Worm (Caenorhabditis elegans) whole organism, young adult: Measurements from ENCODE around the gene cey-4.

ENCODE experiments used
- B0019.2 ChIP-seq: fragments of 200-800 bp; sonication (Bioruptor generic); conservative IDR thresholded peaks from 2 replicates; pipeline ENCODE4 v1.3.6; 2022; ENCODE audit warnings: missing genetic modification reagents, missing genetic modification characterization, missing compliant biosample characterization
- B0261.1 ChIP-seq: sonication (generic microtip); optimal IDR thresholded peaks from 2 replicates; lab custom pipeline; 2016; ENCODE audit warnings: mild to moderate bottlenecking, missing genetic modification characterization, moderate library complexity, missing compliant biosample characterization
- C17E4.6 ChIP-seq: fragments of 200-800 bp; sonication (Bioruptor generic); IDR thresholded peaks from 2 replicates; pipeline ENCODE4 v1.3.6; 2022; ENCODE audit warnings: missing genetic modification reagents, missing genetic modification characterization, missing compliant biosample characterization
- D2030.7 ChIP-seq: fragments of 200-800 bp; sonication (Bioruptor generic); IDR thresholded peaks from 2 replicates; pipeline ENCODE4 v1.3.6; 2022; ENCODE audit warnings: missing genetic modification reagents, missing genetic modification characterization, missing compliant biosample characterization
- F49E8.2 ChIP-seq: sonication (generic microtip); optimal IDR thresholded peaks from 3 replicates; lab custom pipeline; 2017; ENCODE audit warnings: missing genetic modification characterization, mild to moderate bottlenecking, missing compliant biosample characterization, antibody characterized with exemption, moderate library complexity; ENCODE audit not compliant: insufficient read depth
- F52B5.7 ChIP-seq: sonication (generic microtip); optimal IDR thresholded peaks from 2 replicates; lab custom pipeline; 2016; ENCODE audit warnings: mild to moderate bottlenecking, missing genetic modification characterization, missing compliant biosample characterization
- akir-1 ChIP-seq: fragments of 200-800 bp; sonication (Bioruptor generic); optimal IDR thresholded peaks from 2 replicates; lab custom pipeline; 2018; ENCODE audit warnings: mild to moderate bottlenecking, missing genetic modification characterization, moderate library complexity, missing compliant biosample characterization
- aptf-3 ChIP-seq: fragments of 200-800 bp; sonication (Bioruptor generic); IDR thresholded peaks from 2 replicates; pipeline ENCODE4 v1.3.6; 2022; ENCODE audit warnings: missing genetic modification characterization, missing compliant biosample characterization
- athp-1 ChIP-seq: sonication (generic microtip); optimal IDR thresholded peaks from 2 replicates; lab custom pipeline; 2017; ENCODE audit warnings: mild to moderate bottlenecking, missing genetic modification characterization, missing compliant biosample characterization
- attf-3 ChIP-seq: fragments of 200-800 bp; sonication (Bioruptor generic); conservative IDR thresholded peaks from 2 replicates; pipeline ENCODE4 v1.3.6; 2022; ENCODE audit warnings: missing genetic modification reagents, missing genetic modification characterization, missing compliant biosample characterization
- attf-5 ChIP-seq: fragments of 200-800 bp; sonication (Bioruptor generic); optimal IDR thresholded peaks from 2 replicates; lab custom pipeline; 2018; ENCODE audit warnings: mild to moderate bottlenecking, missing genetic modification characterization, missing compliant biosample characterization
- cebp-1 ChIP-seq, 2 experiments: fragments of 200-800 bp in 1 of 2; sonication (Bioruptor generic) in 1 of 2; sonication (generic microtip) in 1 of 2; IDR thresholded peaks in 1 of 2; optimal IDR thresholded peaks in 1 of 2; 2 replicates each; pipeline versions ENCODE4 v1.3.6 to Lab custom; 2017 to 2022; ENCODE audit warnings: missing compliant biosample characterization in 2 of 2, missing genetic modification characterization in 2 of 2, mild to moderate bottlenecking in 1 of 2, missing genetic modification reagents in 1 of 2, moderate library complexity in 1 of 2
- cebp-2 ChIP-seq: fragments of 200-800 bp; sonication (Bioruptor generic); IDR thresholded peaks from 2 replicates; pipeline ENCODE4 v1.3.6; 2022; ENCODE audit warnings: missing genetic modification characterization, missing compliant biosample characterization
- ceh-58 ChIP-seq: fragments of 200-800 bp; sonication (Bioruptor generic); IDR thresholded peaks from 2 replicates; pipeline ENCODE4 v1.3.6; 2022; ENCODE audit warnings: missing genetic modification characterization, missing compliant biosample characterization
- ceh-91 ChIP-seq: fragments of 200-800 bp; sonication (Bioruptor generic); IDR thresholded peaks from 2 replicates; pipeline ENCODE4 v1.3.6; 2022; ENCODE audit warnings: missing genetic modification reagents, missing genetic modification characterization, missing compliant biosample characterization
- dpl-1 ChIP-seq: fragments of 150-350 bp; optimal IDR thresholded peaks from 2 replicates; lab custom pipeline; 2014; ENCODE audit warnings: missing biosample characterization, missing genetic modification reagents, missing genetic modification characterization
- egrh-3 ChIP-seq: fragments of 200-800 bp; sonication (Bioruptor generic); IDR thresholded peaks from 2 replicates; pipeline ENCODE4 v1.3.6; 2022; ENCODE audit warnings: missing genetic modification reagents, missing genetic modification characterization, missing compliant biosample characterization
- ets-4 ChIP-seq: fragments of 200-800 bp; sonication (Bioruptor generic); optimal IDR thresholded peaks from 2 replicates; lab custom pipeline; 2018; ENCODE audit warnings: mild to moderate bottlenecking, missing genetic modification characterization, missing compliant biosample characterization
- hlh-12 ChIP-seq: sonication (generic microtip); optimal IDR thresholded peaks from 2 replicates; lab custom pipeline; 2016; ENCODE audit warnings: missing genetic modification characterization, missing compliant biosample characterization
- hmg-1.2 ChIP-seq: fragments of 200-800 bp; sonication (Bioruptor generic); IDR thresholded peaks from 2 replicates; pipeline ENCODE4 v1.3.6; 2022; ENCODE audit warnings: missing genetic modification reagents, missing genetic modification characterization, missing compliant biosample characterization
- let-607 ChIP-seq, 2 experiments: fragments of 200-800 bp in 1 of 2; sonication (Bioruptor generic) in 1 of 2; sonication (generic microtip) in 1 of 2; optimal IDR thresholded peaks; 2 replicates each; lab custom pipeline; 2016 to 2018; ENCODE audit warnings: mild to moderate bottlenecking in 2 of 2, missing compliant biosample characterization in 2 of 2, missing genetic modification characterization in 2 of 2, moderate library complexity in 2 of 2, missing genotype in 1 of 2
- madf-10 ChIP-seq: sonication (generic microtip); optimal IDR thresholded peaks from 2 replicates; lab custom pipeline; 2016; ENCODE audit warnings: mild to moderate bottlenecking, missing genetic modification characterization, missing compliant biosample characterization
- madf-8 ChIP-seq: fragments of 200-800 bp; sonication (Bioruptor generic); conservative IDR thresholded peaks from 2 replicates; pipeline ENCODE4 v1.3.6; 2022; ENCODE audit warnings: missing genetic modification reagents, missing genetic modification characterization, missing compliant biosample characterization
- mel-28 ChIP-seq: sonication (generic microtip); optimal IDR thresholded peaks from 2 replicates; lab custom pipeline; 2016; ENCODE audit warnings: borderline replicate concordance, mild to moderate bottlenecking, missing genetic modification characterization, missing compliant biosample characterization
- mes-4 ChIP-seq: sonication (generic microtip); optimal IDR thresholded peaks from 2 replicates; lab custom pipeline; 2016; ENCODE audit warnings: missing genotype, missing genetic modification characterization, missing compliant biosample characterization
- mxl-1 ChIP-seq: sonication (generic microtip); optimal IDR thresholded peaks from 2 replicates; lab custom pipeline; 2016; ENCODE audit warnings: missing genetic modification characterization, missing compliant biosample characterization
- nfya-2 ChIP-seq: fragments of 200-800 bp; sonication (Bioruptor generic); IDR thresholded peaks from 2 replicates; pipeline ENCODE4 v1.3.6; 2022; ENCODE audit warnings: missing genetic modification reagents, missing genetic modification characterization, missing compliant biosample characterization
- nfyb-1 ChIP-seq: fragments of 200-800 bp; sonication (Bioruptor generic); IDR thresholded peaks from 2 replicates; pipeline ENCODE4 v1.3.6; 2022; ENCODE audit warnings: missing genetic modification reagents, missing genetic modification characterization, missing compliant biosample characterization
- nhr-179 ChIP-seq: sonication (generic microtip); optimal IDR thresholded peaks from 2 replicates; lab custom pipeline; 2016; ENCODE audit warnings: mild to moderate bottlenecking, missing genetic modification characterization, missing compliant biosample characterization
- nhr-80 ChIP-seq: sonication (generic microtip); optimal IDR thresholded peaks from 2 replicates; lab custom pipeline; 2016; ENCODE audit warnings: missing genetic modification characterization, missing compliant biosample characterization
- nhr-90 ChIP-seq: sonication (generic microtip); optimal IDR thresholded peaks from 2 replicates; lab custom pipeline; 2016; ENCODE audit warnings: missing genotype, mild to moderate bottlenecking, missing genetic modification characterization, missing compliant biosample characterization
- pha-4 ChIP-seq: fragments of 150-350 bp; sonication (generic microtip); optimal IDR thresholded peaks from 2 replicates; lab custom pipeline; 2014; ENCODE audit warnings: missing biosample characterization, missing genetic modification reagents, missing genetic modification characterization
- rec-8 ChIP-seq, 2 experiments: sonication (generic microtip); optimal IDR thresholded peaks; 2 replicates each; lab custom pipeline; 2016; ENCODE audit warnings: mild to moderate bottlenecking in 2 of 2, missing genetic modification characterization in 2 of 2, missing genetic modification reagents in 2 of 2, missing genotype in 2 of 2, missing biosample characterization in 1 of 2, missing compliant biosample characterization in 1 of 2, moderate library complexity in 1 of 2
- repo-1 ChIP-seq: sonication (generic microtip); optimal IDR thresholded peaks from 2 replicates; lab custom pipeline; 2017; ENCODE audit warnings: mild to moderate bottlenecking, missing genetic modification characterization, missing compliant biosample characterization
- sdz-38 ChIP-seq: sonication (generic microtip); optimal IDR thresholded peaks from 2 replicates; lab custom pipeline; 2016; ENCODE audit warnings: missing genotype, missing genetic modification characterization, missing compliant biosample characterization
- snpc-4 ChIP-seq, 5 experiments: fragments of 150-350 bp in 1 of 5; sonication (generic microtip) in 4 of 5; optimal IDR thresholded peaks; 2 replicates each; lab custom pipeline; 2014 to 2018; ENCODE audit warnings: missing genetic modification characterization in 5 of 5, missing biosample characterization in 3 of 5, antibody characterized with exemption in 2 of 5, mild to moderate bottlenecking in 2 of 5, missing compliant biosample characterization in 2 of 5, missing genotype in 2 of 5, moderate library complexity in 2 of 5, missing genetic modification reagents in 1 of 5
- tbp1 ChIP-seq: fragments of 200-800 bp; sonication (Bioruptor generic); optimal IDR thresholded peaks from 2 replicates; lab custom pipeline; 2018; ENCODE audit warnings: mild to moderate bottlenecking, missing genetic modification characterization, missing compliant biosample characterization
- unc-130 ChIP-seq: sonication (generic microtip); optimal IDR thresholded peaks from 2 replicates; lab custom pipeline; 2016; ENCODE audit warnings: missing genetic modification reagents, missing genetic modification characterization, missing compliant biosample characterization
- ztf-25 ChIP-seq: fragments of 200-800 bp; sonication (Bioruptor generic); IDR thresholded peaks from 2 replicates; pipeline ENCODE4 v1.3.6; 2022; ENCODE audit warnings: missing genetic modification reagents, missing genetic modification characterization, missing compliant biosample characterization
- ztf-26 ChIP-seq: sonication (generic microtip); optimal IDR thresholded peaks from 2 replicates; lab custom pipeline; 2017; ENCODE audit warnings: missing genetic modification characterization, missing compliant biosample characterization
- ztf-3 ChIP-seq: fragments of 200-800 bp; sonication (Bioruptor generic); optimal IDR thresholded peaks from 2 replicates; lab custom pipeline; 2018; ENCODE audit warnings: mild to moderate bottlenecking, missing genetic modification characterization, missing compliant biosample characterization

Gene cey-4

DNA sequence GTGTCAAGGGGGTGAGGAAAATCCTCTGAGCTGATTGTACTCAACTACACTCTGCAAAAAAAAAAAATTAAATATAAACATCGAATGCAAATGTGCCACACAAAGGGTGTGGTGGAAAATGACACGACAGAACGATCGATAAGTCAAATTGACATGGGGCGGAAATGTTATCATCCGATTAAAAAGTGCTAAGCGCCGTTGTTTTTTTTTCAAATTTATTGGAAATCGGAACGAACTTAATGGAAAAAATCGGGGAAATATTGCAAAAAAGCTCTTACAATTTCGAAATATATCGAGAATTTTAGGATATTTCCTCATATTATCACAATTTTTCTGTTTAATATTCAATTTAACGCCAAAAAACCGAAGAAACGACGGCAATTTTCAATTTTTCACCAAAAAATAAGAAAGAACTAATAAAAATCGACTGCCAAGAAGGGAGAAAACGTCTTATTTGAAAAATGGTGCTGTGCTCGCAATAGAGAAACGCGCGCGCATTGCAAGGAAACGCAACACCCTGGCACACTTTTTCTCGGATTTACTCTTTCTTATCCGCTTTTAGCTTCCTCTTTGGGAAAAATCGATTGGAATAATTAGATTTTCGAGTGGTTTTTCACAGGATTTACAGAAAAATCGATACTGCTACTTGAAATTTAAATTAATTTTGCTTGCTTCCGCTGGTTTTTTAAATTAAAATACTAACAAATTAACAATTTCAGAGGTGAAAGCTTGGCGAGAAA, at the start of gene cey-4, which contains the start of gene vps-50:
cey-4 (minus strand) TSS at position 51 of the 740 bp plus-strand sequence.
vps-50 (plus strand) TSS at position 541 of the 740 bp plus-strand sequence.
- TF ChIP-seq tbp1 (GFP tag; lab: Kevin White, UChicago) (no peak), mes-4 (no peak), cebp-2 (no peak), nhr-80 (tag; lab: Kevin White, UChicago) (peak; percentile 8), nfya-2 (GFP tag; lab: Robert Waterston, UW) (no peak), ets-4 (GFP tag; lab: Kevin White, UChicago) (no peak), let-607 (tag; optimal IDR thresholded peaks at IDR 0.05; lab: Kevin White, UChicago) (peak; percentile 44 to 71), akir-1 (GFP tag; lab: Kevin White, UChicago) (no peak), cebp-1 (GFP tag; IDR thresholded peaks at IDR 0.05; lab: Robert Waterston, UW) (no peak), cebp-1 (tag; optimal IDR thresholded peaks at IDR 0.05; lab: Kevin White, UChicago) (peak; percentile 3), attf-5 (GFP tag; lab: Kevin White, UChicago) (peak; percentile 19), mel-28 (tag; lab: Kevin White, UChicago) (no peak)
- TF ChIP-seq, all 124 proteins: peak for 4

DNA sequence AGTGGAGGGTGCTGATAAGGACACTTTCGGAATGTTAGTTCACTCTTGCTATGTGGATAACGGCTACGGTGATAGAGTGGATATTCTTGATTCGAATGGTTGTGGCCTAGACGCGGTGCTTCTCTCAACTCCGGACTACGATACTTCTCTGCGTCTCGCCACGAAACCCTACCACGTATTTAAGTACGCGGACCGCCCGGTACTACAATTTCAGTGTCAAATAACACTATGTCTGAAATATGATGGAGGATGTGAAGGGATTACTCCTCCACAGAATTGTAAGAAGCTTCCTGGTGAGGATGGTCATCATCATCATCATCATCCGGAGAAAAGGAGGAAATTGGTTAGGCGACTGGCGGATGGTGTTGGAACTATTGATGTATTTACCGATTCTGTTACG, 46.5 kb upstream of the cey-4 start:
- no peak for TF ChIP-seq cebp-2
- no peak for TF ChIP-seq egrh-3 (GFP tag; lab: Robert Waterston, UW)
- TF ChIP-seq ztf-25: no peak
- no peak for TF ChIP-seq ztf-26
- TF ChIP-seq ztf-3 (GFP tag; lab: Kevin White, UChicago): no peak
- TF ChIP-seq madf-8 (GFP tag; lab: Robert Waterston, UW): no peak
- no peak for TF ChIP-seq rec-8 (tag; optimal IDR thresholded peaks at IDR 0.05; lab: Kevin White, UChicago)
- no peak for TF ChIP-seq aptf-3 (GFP tag; lab: Robert Waterston, UW)
- TF ChIP-seq pha-4: no peak
- TF ChIP-seq madf-10 (tag; lab: Kevin White, UChicago): no peak
- TF ChIP-seq repo-1: no peak
- TF ChIP-seq nhr-90 (tag; lab: Kevin White, UChicago): no peak
- TF ChIP-seq hlh-12 (tag; lab: Kevin White, UChicago): no peak
- no peak for TF ChIP-seq B0261.1 (tag; lab: Kevin White, UChicago)
- TF ChIP-seq mxl-1 (tag; lab: Kevin White, UChicago): no peak
- no peak for TF ChIP-seq hmg-1.2 (GFP tag; lab: Robert Waterston, UW)
- no peak for TF ChIP-seq D2030.7 (GFP tag; lab: Robert Waterston, UW)
- TF ChIP-seq ceh-58: no peak
- TF ChIP-seq athp-1 (tag; lab: Kevin White, UChicago): no peak
- no peak for TF ChIP-seq B0019.2

DNA sequence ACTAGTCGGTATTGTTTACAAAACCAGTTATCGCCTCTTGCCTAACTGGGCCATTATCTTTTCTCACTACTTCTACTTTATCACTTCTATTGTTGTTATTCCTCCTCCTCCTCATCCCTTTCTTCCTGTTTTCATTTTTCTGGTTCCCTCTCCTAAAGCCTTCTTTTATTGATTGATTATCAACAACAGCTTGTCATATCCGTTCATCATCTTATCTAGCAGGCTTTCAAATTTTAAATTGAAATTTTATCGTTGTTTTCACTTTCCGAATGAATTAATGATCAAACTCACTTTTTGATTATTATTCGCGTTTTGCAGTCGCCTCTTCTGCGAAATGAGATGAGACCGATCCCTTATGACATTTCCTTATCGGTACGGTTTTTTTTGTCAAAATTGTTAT, 42.7 kb upstream of the cey-4 start, which contains the start of gene cut-6:
cut-6 (plus strand) TSS at position 301 of the 400 bp plus-strand sequence.
- TF ChIP-seq attf-3: no peak
- no peak for TF ChIP-seq dpl-1
- TF ChIP-seq C17E4.6: no peak
- no peak for TF ChIP-seq snpc-4 (GFP tag; optimal IDR thresholded peaks at IDR 0.05; lab: Kevin White, UChicago)
- TF ChIP-seq snpc-4 (tag; optimal IDR thresholded peaks at IDR 0.05; lab: Kevin White, UChicago): no peak
- no peak for TF ChIP-seq ceh-91 (GFP tag; lab: Robert Waterston, UW)
- TF ChIP-seq unc-130 (GFP tag; lab: Kevin White, UChicago): no peak
- no peak for TF ChIP-seq mes-4
- no peak for TF ChIP-seq ztf-3 (GFP tag; lab: Kevin White, UChicago)
- no peak for TF ChIP-seq nhr-179 (tag; lab: Kevin White, UChicago)
- TF ChIP-seq F49E8.2 (tag; lab: Kevin White, UChicago): no peak
- no peak for TF ChIP-seq sdz-38 (tag; lab: Kevin White, UChicago)
- TF ChIP-seq F52B5.7 (tag; lab: Kevin White, UChicago): no peak
- no peak for TF ChIP-seq nfyb-1 (GFP tag; lab: Robert Waterston, UW)
- TF ChIP-seq, all 124 proteins: peak for 0
